Worm (Caenorhabditis elegans) whole organism, L1 larva: Measurements from ENCODE around the gene W04B5.6.
"Not testable (repeated sequence)": the region's sequence is repeated elsewhere in the genome, so short reads cannot be mapped to it uniquely, and the experiment has no call there.

Experiments
- C16A3.4 ChIP-seq: fragments of 150-350 bp; optimal IDR thresholded peaks from 2 replicates; lab custom pipeline; 2014; ENCODE audit warnings: missing biosample characterization, missing genetic modification characterization
- aha-1 ChIP-seq: fragments of 150-350 bp; optimal IDR thresholded peaks from 2 replicates; lab custom pipeline; 2014; ENCODE audit warnings: missing biosample characterization, missing genetic modification characterization
- alr-1 ChIP-seq: fragments of 200-800 bp; sonication (Bioruptor generic); optimal IDR thresholded peaks from 2 replicates; lab custom pipeline; 2018; ENCODE audit warnings: borderline replicate concordance, mild to moderate bottlenecking, missing genetic modification characterization, missing compliant biosample characterization
- aly-2 ChIP-seq: fragments of 150-350 bp; optimal IDR thresholded peaks from 2 replicates; lab custom pipeline; 2014; ENCODE audit warnings: missing biosample characterization, missing genetic modification characterization
- ama-1 ChIP-seq: fragments of 150-350 bp; optimal IDR thresholded peaks from 2 replicates; lab custom pipeline; 2014
- ceh-8 ChIP-seq: fragments of 200-800 bp; sonication (Bioruptor generic); optimal IDR thresholded peaks from 2 replicates; lab custom pipeline; 2018; ENCODE audit warnings: mild to moderate bottlenecking, missing genetic modification characterization, moderate library complexity, missing compliant biosample characterization
- ceh-90 ChIP-seq: sonication (generic microtip); optimal IDR thresholded peaks from 2 replicates; lab custom pipeline; 2016; ENCODE audit warnings: missing genetic modification characterization, missing compliant biosample characterization
- ces-1 ChIP-seq: fragments of 150-350 bp; optimal IDR thresholded peaks from 2 replicates; lab custom pipeline; 2014; ENCODE audit warnings: missing biosample characterization, missing genetic modification reagents, missing genetic modification characterization
- efl-3 ChIP-seq: fragments of 200-800 bp; sonication (Bioruptor generic); optimal IDR thresholded peaks from 2 replicates; lab custom pipeline; 2018; ENCODE audit warnings: mild to moderate bottlenecking, missing genetic modification characterization, missing compliant biosample characterization
- egl-27 ChIP-seq, 2 experiments: fragments of 150-350 bp in 1 of 2; sonication (generic microtip); optimal IDR thresholded peaks; 3 replicates each; lab custom pipeline; 2017 to 2018; ENCODE audit warnings: missing biosample characterization in 2 of 2, missing genetic modification characterization in 2 of 2, missing genetic modification reagents in 2 of 2
- fkh-4 ChIP-seq: sonication (generic microtip); optimal IDR thresholded peaks from 2 replicates; lab custom pipeline; 2016; ENCODE audit warnings: missing compliant biosample characterization, missing genetic modification characterization, borderline replicate concordance
- hlh-17 ChIP-seq: fragments of 200-800 bp; sonication (Bioruptor generic); optimal IDR thresholded peaks from 2 replicates; lab custom pipeline; 2018; ENCODE audit warnings: missing genetic modification characterization, mild to moderate bottlenecking, missing compliant biosample characterization, moderate library complexity, borderline replicate concordance
- irx-1 ChIP-seq: sonication (generic microtip); optimal IDR thresholded peaks from 2 replicates; lab custom pipeline; 2016; ENCODE audit warnings: missing genetic modification characterization, missing compliant biosample characterization
- lin-13 ChIP-seq: fragments of 150-350 bp; optimal IDR thresholded peaks from 2 replicates; lab custom pipeline; 2014; ENCODE audit warnings: missing biosample characterization, missing genetic modification reagents, missing genetic modification characterization
- lin-35 ChIP-seq, 2 experiments: fragments of 150-350 bp; optimal IDR thresholded peaks; 2 replicates each; lab custom pipeline; 2014; ENCODE audit warnings: missing biosample characterization in 2 of 2, missing genetic modification characterization in 2 of 2, missing genetic modification reagents in 2 of 2
- lir-3 ChIP-seq: sonication (generic microtip); optimal IDR thresholded peaks from 2 replicates; lab custom pipeline; 2016; ENCODE audit warnings: mild to moderate bottlenecking, missing genetic modification characterization, moderate library complexity, missing compliant biosample characterization; ENCODE audit not compliant: poor library complexity
- lsy-2 ChIP-seq, 2 experiments: fragments of 150-350 bp; optimal IDR thresholded peaks; 2 replicates each; lab custom pipeline; 2014; ENCODE audit warnings: missing biosample characterization in 2 of 2, missing genetic modification characterization in 2 of 2
- mab-9 ChIP-seq: fragments of 200-800 bp; sonication (Bioruptor generic); IDR thresholded peaks from 2 replicates; pipeline ENCODE4 v1.3.6; 2022; ENCODE audit warnings: missing genetic modification reagents, missing genetic modification characterization, missing compliant biosample characterization
- mdl-1 ChIP-seq, 2 experiments: fragments of 150-350 bp; optimal IDR thresholded peaks; 2 replicates each; lab custom pipeline; 2014 to 2017; ENCODE audit warnings: missing biosample characterization in 2 of 2, missing genetic modification characterization in 2 of 2, inconsistent platforms in 1 of 2
- mep-1 ChIP-seq: fragments of 150-350 bp; optimal IDR thresholded peaks from 2 replicates; lab custom pipeline; 2014; ENCODE audit warnings: missing biosample characterization, missing genetic modification characterization
- nhr-11 ChIP-seq: fragments of 150-350 bp; optimal IDR thresholded peaks from 2 replicates; lab custom pipeline; 2014; ENCODE audit warnings: missing biosample characterization, missing genetic modification characterization
- nhr-19 ChIP-seq: fragments of 200-800 bp; sonication (Bioruptor generic); conservative IDR thresholded peaks from 2 replicates; pipeline ENCODE4 v1.3.6; 2022; ENCODE audit warnings: missing genetic modification characterization, missing compliant biosample characterization
- nhr-20 ChIP-seq: sonication (generic microtip); optimal IDR thresholded peaks from 2 replicates; lab custom pipeline; 2016; ENCODE audit warnings: mild to moderate bottlenecking, missing genetic modification characterization, missing compliant biosample characterization
- nhr-237 ChIP-seq: fragments of 150-350 bp; optimal IDR thresholded peaks from 2 replicates; lab custom pipeline; 2014; ENCODE audit warnings: missing biosample characterization, missing genetic modification characterization
- nhr-47 ChIP-seq: sonication (generic microtip); optimal IDR thresholded peaks from 2 replicates; lab custom pipeline; 2016; ENCODE audit warnings: mild to moderate bottlenecking, missing genetic modification characterization, moderate library complexity, missing compliant biosample characterization
- nhr-71 ChIP-seq: sonication (generic microtip); optimal IDR thresholded peaks from 2 replicates; lab custom pipeline; 2016; ENCODE audit warnings: mild to moderate bottlenecking, missing genetic modification characterization, moderate library complexity, missing compliant biosample characterization
- nhr-76 ChIP-seq: sonication (generic microtip); optimal IDR thresholded peaks from 2 replicates; lab custom pipeline; 2017; ENCODE audit warnings: missing biosample characterization, missing genetic modification characterization
- nhr-85 ChIP-seq: sonication (generic microtip); peaks from one replicate; lab custom pipeline; 2016; ENCODE audit warnings: missing genetic modification characterization, inconsistent platforms, missing compliant biosample characterization
- pag-3 ChIP-seq: sonication (generic microtip); optimal IDR thresholded peaks from 2 replicates; lab custom pipeline; 2017; ENCODE audit warnings: missing genetic modification characterization, mild to moderate bottlenecking, missing compliant biosample characterization, antibody characterized with exemption, borderline replicate concordance; ENCODE audit not compliant: insufficient read depth
- pax-3 ChIP-seq: fragments of 200-800 bp; sonication (Bioruptor generic); optimal IDR thresholded peaks from 2 replicates; lab custom pipeline; 2018; ENCODE audit warnings: mild to moderate bottlenecking, missing genetic modification characterization, moderate library complexity, missing compliant biosample characterization
- pqm-1 ChIP-seq: sonication (generic microtip); optimal IDR thresholded peaks from 3 replicates; lab custom pipeline; 2017; ENCODE audit warnings: missing biosample characterization, missing genetic modification characterization
- snpc-4 ChIP-seq: fragments of 150-350 bp; optimal IDR thresholded peaks from 2 replicates; lab custom pipeline; 2014; ENCODE audit warnings: missing biosample characterization, missing genetic modification characterization
- snu-23 ChIP-seq: sonication (generic microtip); optimal IDR thresholded peaks from 2 replicates; lab custom pipeline; 2016; ENCODE audit warnings: missing genetic modification characterization, missing compliant biosample characterization
- sup-37 ChIP-seq: fragments of 200-800 bp; sonication (Bioruptor generic); optimal IDR thresholded peaks from 2 replicates; lab custom pipeline; 2018; ENCODE audit warnings: mild to moderate bottlenecking, missing genetic modification characterization, missing compliant biosample characterization
- tbx-2 ChIP-seq: sonication (generic microtip); optimal IDR thresholded peaks from 2 replicates; lab custom pipeline; 2016; ENCODE audit warnings: missing genetic modification characterization, missing compliant biosample characterization
- unc-30 ChIP-seq: sonication (generic microtip); optimal IDR thresholded peaks from 2 replicates; lab custom pipeline; 2017; ENCODE audit warnings: missing biosample characterization, missing genetic modification characterization
- vab-15 ChIP-seq: sonication (generic microtip); optimal IDR thresholded peaks from 2 replicates; lab custom pipeline; 2017; ENCODE audit warnings: missing genotype, mild to moderate bottlenecking, missing genetic modification characterization, missing compliant biosample characterization
- zip-4 ChIP-seq: fragments of 200-800 bp; sonication (Bioruptor generic); optimal IDR thresholded peaks from 2 replicates; lab custom pipeline; 2018; ENCODE audit warnings: mild to moderate bottlenecking, missing genetic modification characterization, moderate library complexity, missing compliant biosample characterization
- ztf-11 ChIP-seq, 2 experiments: sonication (generic microtip); optimal IDR thresholded peaks; 2 replicates each; lab custom pipeline; 2016 to 2017; ENCODE audit warnings: missing genetic modification characterization in 2 of 2, missing biosample characterization in 1 of 2, missing compliant biosample characterization in 1 of 2

Gene W04B5.6

ce11 chrIII:2435373-2435772 is at the start of gene W04B5.6:
Gene W04B5.6 (minus strand): TSS chrIII:2435473.
- not testable (repeated sequence) for TF ChIP-seq lin-35 (GFP tag; optimal IDR thresholded peaks at IDR 0.05; lab: Kevin White, UChicago); tbx-2; ztf-11 (tag; optimal IDR thresholded peaks at IDR 0.05; lab: Kevin White, UChicago)

ce11 chrIII:2482754-2483153 is 47.5 kb upstream of the W04B5.6 start:
- TF ChIP-seq alr-1 (tag; lab: Kevin White, UChicago) = no peak
- no peak for TF ChIP-seq fkh-4 (tag; lab: Kevin White, UChicago)
- TF ChIP-seq aha-1 = no peak
- no peak for TF ChIP-seq mdl-1 (tag; optimal IDR thresholded peaks at IDR 0.05; lab: Kevin White, UChicago)
- no peak for TF ChIP-seq nhr-237 (tag; lab: Kevin White, UChicago)
- no peak for TF ChIP-seq egl-27 (tag; optimal IDR thresholded peaks at IDR 0.05; lab: Kevin White, UChicago)
- no peak for TF ChIP-seq efl-3
- no peak for TF ChIP-seq nhr-76
- TF ChIP-seq snpc-4 (tag; lab: Kevin White, UChicago) = no peak
- TF ChIP-seq pqm-1 = no peak
- no peak for TF ChIP-seq snu-23
- no peak for TF ChIP-seq C16A3.4 (tag; lab: Kevin White, UChicago)
- no peak for TF ChIP-seq vab-15 (tag; lab: Kevin White, UChicago)
- no peak for TF ChIP-seq lsy-2 (tag; optimal IDR thresholded peaks at IDR 0.05; lab: Kevin White, UChicago)
- no peak for TF ChIP-seq zip-4 (GFP tag; lab: Kevin White, UChicago)
- TF ChIP-seq unc-30 (tag; lab: Kevin White, UChicago) = no peak
- TF ChIP-seq hlh-17 (GFP tag; lab: Kevin White, UChicago) = no peak
- no peak for TF ChIP-seq nhr-71 (tag; lab: Kevin White, UChicago)
- TF ChIP-seq sup-37 (GFP tag; lab: Kevin White, UChicago) = no peak
- TF ChIP-seq, all 84 proteins: peak for 0

ce11 chrIII:2482171-2482570 is 46.9 kb upstream of the W04B5.6 start:
- TF ChIP-seq mep-1 (tag; lab: Kevin White, UChicago) (no peak), lir-3 (no peak), egl-27 (tag; optimal IDR thresholded peaks at IDR 0.05; lab: Kevin White, UChicago) (no peak), ceh-90 (tag; lab: Kevin White, UChicago) (no peak), lsy-2 (tag; optimal IDR thresholded peaks at IDR 0.05; lab: Kevin White, UChicago) (peak; percentile 30 to 61), nhr-20 (no peak), efl-3 (no peak), nhr-11 (tag; lab: Kevin White, UChicago) (no peak), ama-1 (no peak), aly-2 (no peak), lin-35 (GFP tag; optimal IDR thresholded peaks at IDR 0.05; lab: Kevin White, UChicago) (no peak), mab-9 (no peak), nhr-85 (tag; lab: Kevin White, UChicago) (peak; percentile 58), lin-13 (peak; percentile 51)

- TF ChIP-seq ceh-90 (tag; lab: Kevin White, UChicago) (no peak), nhr-76 (no peak), pax-3 (tag; lab: Kevin White, UChicago) (no peak), nhr-71 (tag; lab: Kevin White, UChicago) (no peak), mep-1 (tag; lab: Kevin White, UChicago) (no peak), nhr-85 (tag; lab: Kevin White, UChicago) (no peak), egl-27 (tag; optimal IDR thresholded peaks at IDR 0.05; lab: Kevin White, UChicago) (no peak), snpc-4 (tag; lab: Kevin White, UChicago) (no peak), pag-3 (tag; lab: Kevin White, UChicago) (no peak), nhr-19 (no peak), nhr-47 (tag; lab: Kevin White, UChicago) (no peak), ces-1 (GFP tag; lab: Kevin White, UChicago) (no peak), ceh-8 (GFP tag; lab: Kevin White, UChicago) (no peak), irx-1 (tag; lab: Kevin White, UChicago) (no peak)
These were observed 43.3 kb upstream of the W04B5.6 start for ce11 chrIII:2478605-2479004.
